Worm (Caenorhabditis elegans): ENCODE results near the gene pals-21.

Gene pals-21

ce11 chrIII:1342919-1343419 lies 37.5 kb downstream of the pals-21 start, which contains the start of gene fbxa-27:
TSS of gene fbxa-27 (plus strand) at chrIII:1342969.
- TF ChIP-seq him-1 (tag; optimal IDR thresholded peaks at IDR 0.05) = no peak
- no peak for TF ChIP-seq dao-5 (tag; optimal IDR thresholded peaks at IDR 0.05)
- no peak for TF ChIP-seq W03F9.2 (tag; optimal IDR thresholded peaks at IDR 0.05)

ce11 chrIII:1342488-1342887 lies 37.9 kb downstream of the pals-21 start, which contains the start of gene fbxa-26:
TSS of gene fbxa-26 (minus strand) at chrIII:1342522.
- TF ChIP-seq W03F9.2 (tag; optimal IDR thresholded peaks at IDR 0.05) (no peak), him-1 (tag; optimal IDR thresholded peaks at IDR 0.05) (no peak)

ce11 chrIII:1340240-1340639 lies 40.2 kb downstream of the pals-21 start, which contains the start of gene fbxa-5:
TSS of gene fbxa-5 (minus strand) at chrIII:1340340.
- TF ChIP-seq W03F9.2 (tag; optimal IDR thresholded peaks at IDR 0.05) (no peak), him-1 (tag; optimal IDR thresholded peaks at IDR 0.05) (no peak), dao-5 (tag; optimal IDR thresholded peaks at IDR 0.05) (no peak)

ce11 chrIII:1331894-1332293 lies 48.5 kb downstream of the pals-21 start, which contains the start of gene Y82E9BL.19:
TSS of gene Y82E9BL.19 (plus strand) at chrIII:1332016.
- TF ChIP-seq him-1 (tag; optimal IDR thresholded peaks at IDR 0.05) (no peak), W03F9.2 (tag; optimal IDR thresholded peaks at IDR 0.05) (no peak), dao-5 (tag; optimal IDR thresholded peaks at IDR 0.05) (no peak)
